Worm (Caenorhabditis elegans): Measurements from ENCODE around the gene ZK673.5.

Gene ZK673.5

DNA sequence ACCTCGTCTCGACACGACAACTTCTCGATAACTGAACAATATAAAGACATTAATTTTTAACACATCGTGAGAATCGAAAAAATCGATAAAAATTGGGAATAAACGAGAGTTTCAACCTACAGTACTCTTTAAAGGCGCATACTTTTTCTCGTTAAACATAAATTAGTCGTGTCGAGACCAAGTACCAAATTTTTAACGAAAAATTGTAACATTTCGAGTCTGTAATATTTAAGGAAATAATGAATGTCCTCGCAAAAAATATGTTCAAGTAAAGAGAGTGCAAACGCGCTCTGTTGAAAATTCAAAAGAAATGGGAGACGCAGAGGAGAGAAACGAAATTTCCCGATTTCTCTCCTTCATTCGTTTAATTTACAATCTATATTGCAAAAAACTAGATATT, 11.0 kb upstream of the ZK673.5 start:
- TF ChIP-seq tbx-11 (GFP tag; IDR thresholded peaks at IDR 0.05) (no peak), scrt-1 (GFP tag; IDR thresholded peaks at IDR 0.05) (no peak), pes-1 (GFP tag; IDR thresholded peaks at IDR 0.05) (no peak), aly-1 (tag; optimal IDR thresholded peaks at IDR 0.05) (no peak), ceh-36 (tag; optimal IDR thresholded peaks at IDR 0.05) (no peak), ama-1 (optimal IDR thresholded peaks at IDR 0.05) (no peak), ceh-13 (GFP tag; optimal IDR thresholded peaks at IDR 0.05) (no peak), sea-1 (GFP tag; conservative IDR thresholded peaks at IDR 0.05) (no peak)

ce11 chrII:10452620-10453019, 8.7 kb upstream of the ZK673.5 start, which contains the start of gene ZK673.4:
ZK673.4 (plus strand) TSS chrII:10452920.
- TF ChIP-seq sea-1 (GFP tag; conservative IDR thresholded peaks at IDR 0.05) (no peak), flt-1 (GFP tag; IDR thresholded peaks at IDR 0.05) (no peak)

ce11 chrII:10456979-10457378, 4.3 kb upstream of the ZK673.5 start, which contains the start of gene ZK673.11:
ZK673.11 (plus strand) TSS chrII:10457279.
- TF ChIP-seq tbx-11 (GFP tag; IDR thresholded peaks at IDR 0.05) = no peak
- no peak for TF ChIP-seq B0310.2 (tag; optimal IDR thresholded peaks at IDR 0.05)
- no peak for TF ChIP-seq scrt-1 (GFP tag; IDR thresholded peaks at IDR 0.05)
- TF ChIP-seq tra-4 (tag; optimal IDR thresholded peaks at IDR 0.05) = no peak
- TF ChIP-seq hmbx-1 (tag; optimal IDR thresholded peaks at IDR 0.05) = no peak
- TF ChIP-seq flt-1 (GFP tag; IDR thresholded peaks at IDR 0.05) = no peak
- no peak for TF ChIP-seq hnd-1 (tag; optimal IDR thresholded peaks at IDR 0.05)
- no peak for TF ChIP-seq tbx-37 (GFP tag; conservative IDR thresholded peaks at IDR 0.05)
- TF ChIP-seq sea-1 (GFP tag; conservative IDR thresholded peaks at IDR 0.05) = no peak
- TF ChIP-seq ets-7 (tag; optimal IDR thresholded peaks at IDR 0.05) = no peak
- TF ChIP-seq aly-1 (tag; optimal IDR thresholded peaks at IDR 0.05) = no peak
- TF ChIP-seq hmg-4 (GFP tag; optimal IDR thresholded peaks at IDR 0.05) = no peak
- TF ChIP-seq pes-1 (GFP tag; IDR thresholded peaks at IDR 0.05) = no peak
- TF ChIP-seq ceh-36 (tag; optimal IDR thresholded peaks at IDR 0.05) = no peak
- TF ChIP-seq F13C5.2 (tag; optimal IDR thresholded peaks at IDR 0.05) = no peak
- no peak for TF ChIP-seq ama-1 (optimal IDR thresholded peaks at IDR 0.05)
- no peak for TF ChIP-seq ceh-13 (GFP tag; optimal IDR thresholded peaks at IDR 0.05)

- TF ChIP-seq tbx-37 (GFP tag; conservative IDR thresholded peaks at IDR 0.05) = no peak
- no peak for TF ChIP-seq ama-1 (optimal IDR thresholded peaks at IDR 0.05)
- TF ChIP-seq sea-1 (GFP tag; conservative IDR thresholded peaks at IDR 0.05) = no peak
- TF ChIP-seq ets-7 (tag; optimal IDR thresholded peaks at IDR 0.05) = no peak
- TF ChIP-seq scrt-1 (GFP tag; IDR thresholded peaks at IDR 0.05) = no peak
- TF ChIP-seq pes-1 (GFP tag; IDR thresholded peaks at IDR 0.05) = no peak
- no peak for TF ChIP-seq tbx-11 (GFP tag; IDR thresholded peaks at IDR 0.05)
- no peak for TF ChIP-seq hmbx-1 (tag; optimal IDR thresholded peaks at IDR 0.05)
- TF ChIP-seq tra-4 (tag; optimal IDR thresholded peaks at IDR 0.05) = no peak
- no peak for TF ChIP-seq hnd-1 (tag; optimal IDR thresholded peaks at IDR 0.05)
- no peak for TF ChIP-seq ceh-13 (GFP tag; optimal IDR thresholded peaks at IDR 0.05)
These were observed 3.1 kb downstream of the ZK673.5 start, which contains the start of the genes ZK673.6 and sdz-37 for ce11 chrII:10464230-10464920. ZK673.6 (minus strand) TSS chrII:10464330. sdz-37 (plus strand) TSS chrII:10464870.

ce11 chrII:10466552-10466951, 5.2 kb downstream of the ZK673.5 start, which contains the start of gene tnc-2:
tnc-2 (plus strand) TSS chrII:10466852.
- TF ChIP-seq tra-4 (tag; optimal IDR thresholded peaks at IDR 0.05) (no peak), pes-1 (GFP tag; IDR thresholded peaks at IDR 0.05) (no peak), tbx-37 (GFP tag; conservative IDR thresholded peaks at IDR 0.05) (no peak), ama-1 (optimal IDR thresholded peaks at IDR 0.05) (no peak), F13C5.2 (tag; optimal IDR thresholded peaks at IDR 0.05) (no peak), ceh-13 (GFP tag; optimal IDR thresholded peaks at IDR 0.05) (no peak), scrt-1 (GFP tag; IDR thresholded peaks at IDR 0.05) (no peak), ceh-36 (tag; optimal IDR thresholded peaks at IDR 0.05) (no peak), sea-1 (GFP tag; conservative IDR thresholded peaks at IDR 0.05) (no peak), hmg-4 (GFP tag; optimal IDR thresholded peaks at IDR 0.05) (no peak)

DNA sequence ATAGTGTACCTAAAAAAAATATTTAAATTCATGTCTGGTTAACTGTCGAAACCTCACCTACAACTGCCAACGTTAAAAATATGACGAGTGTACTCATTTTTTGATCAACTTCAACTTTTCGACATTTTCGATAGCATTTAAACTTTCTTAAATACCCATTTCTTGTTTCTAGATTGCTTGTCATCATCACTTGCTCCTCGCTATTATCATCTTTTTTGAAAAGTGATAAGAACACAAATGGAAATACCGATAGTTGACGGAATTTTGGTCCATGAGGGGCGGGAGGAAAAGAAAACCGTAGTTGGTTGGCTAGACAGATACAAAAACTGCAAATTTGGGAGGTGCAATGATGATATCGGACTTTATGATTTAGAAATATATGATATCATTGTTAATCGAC, 8.9 kb downstream of the ZK673.5 start, which contains the start of gene clec-143:
Gene clec-143 (minus strand): TSS at position 139 of the 400 bp plus-strand sequence.
- TF ChIP-seq ceh-13 (GFP tag; optimal IDR thresholded peaks at IDR 0.05) (no peak), sea-1 (GFP tag; conservative IDR thresholded peaks at IDR 0.05) (no peak), F13C5.2 (tag; optimal IDR thresholded peaks at IDR 0.05) (no peak), tbx-11 (GFP tag; IDR thresholded peaks at IDR 0.05) (no peak), hmg-4 (GFP tag; optimal IDR thresholded peaks at IDR 0.05) (no peak), ets-7 (tag; optimal IDR thresholded peaks at IDR 0.05) (no peak), ceh-36 (tag; optimal IDR thresholded peaks at IDR 0.05) (no peak), flt-1 (GFP tag; IDR thresholded peaks at IDR 0.05) (no peak), scrt-1 (GFP tag; IDR thresholded peaks at IDR 0.05) (no peak), hmbx-1 (tag; optimal IDR thresholded peaks at IDR 0.05) (no peak), tra-4 (tag; optimal IDR thresholded peaks at IDR 0.05) (no peak)

DNA sequence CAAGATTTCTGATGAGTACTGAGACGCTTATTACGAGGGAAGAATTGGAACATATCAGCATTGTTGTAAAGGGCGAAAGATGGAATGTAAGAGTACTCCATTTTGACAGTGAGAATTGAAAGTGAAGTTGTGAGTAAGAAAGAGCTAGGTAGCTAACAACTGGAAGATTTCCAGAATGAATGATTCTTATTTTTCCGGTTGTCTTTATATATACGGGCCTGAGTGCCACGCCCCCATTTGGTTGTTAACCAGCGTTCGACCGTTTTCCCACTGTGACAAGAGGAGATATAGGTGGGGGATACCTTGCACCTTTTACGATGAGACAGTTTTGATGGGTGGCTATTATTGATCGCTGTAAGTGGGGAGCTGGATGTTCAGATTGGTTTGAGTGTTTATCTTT, 9.9 kb downstream of the ZK673.5 start, which contains the start of gene ZK666.1:
Gene ZK666.1 (minus strand): TSS at position 101 of the 400 bp plus-strand sequence.
- no peak for TF ChIP-seq flt-1 (GFP tag; IDR thresholded peaks at IDR 0.05)
- no peak for TF ChIP-seq hmbx-1 (tag; optimal IDR thresholded peaks at IDR 0.05)
- TF ChIP-seq ets-7 (tag; optimal IDR thresholded peaks at IDR 0.05) = no peak
- TF ChIP-seq aly-1 (tag; optimal IDR thresholded peaks at IDR 0.05) = no peak
- no peak for TF ChIP-seq ama-1 (optimal IDR thresholded peaks at IDR 0.05)
- no peak for TF ChIP-seq hnd-1 (tag; optimal IDR thresholded peaks at IDR 0.05)
- no peak for TF ChIP-seq tbx-11 (GFP tag; IDR thresholded peaks at IDR 0.05)
- TF ChIP-seq hmg-4 (GFP tag; optimal IDR thresholded peaks at IDR 0.05) = no peak
- no peak for TF ChIP-seq tra-4 (tag; optimal IDR thresholded peaks at IDR 0.05)
- no peak for TF ChIP-seq scrt-1 (GFP tag; IDR thresholded peaks at IDR 0.05)
- TF ChIP-seq tbx-37 (GFP tag; conservative IDR thresholded peaks at IDR 0.05) = no peak
- TF ChIP-seq B0310.2 (tag; optimal IDR thresholded peaks at IDR 0.05) = no peak
- TF ChIP-seq F13C5.2 (tag; optimal IDR thresholded peaks at IDR 0.05) = no peak
- TF ChIP-seq sea-1 (GFP tag; conservative IDR thresholded peaks at IDR 0.05) = no peak
